Worm (Caenorhabditis elegans): Measurements from ENCODE around the gene F35C11.4.

The F35C11.4 gene

DNA sequence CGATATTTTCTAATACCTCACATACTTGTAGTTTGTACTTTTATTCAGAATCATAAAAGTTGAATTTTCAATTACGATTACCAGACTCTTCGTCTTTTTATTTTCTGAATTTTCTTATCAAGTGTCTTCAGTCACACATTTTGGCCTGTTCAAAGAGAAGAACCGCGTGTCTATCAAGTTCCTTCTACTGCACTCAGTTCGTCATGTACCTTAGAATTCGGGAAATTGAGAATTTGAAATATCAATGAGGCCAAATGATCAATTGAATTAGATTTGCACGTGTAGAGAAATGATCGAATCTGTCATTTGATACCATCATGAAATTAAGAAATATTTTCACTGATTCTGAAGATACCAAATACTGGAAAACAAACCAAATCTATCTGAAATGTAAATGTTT is 14.8 kb downstream of the F35C11.4 start:
- TF ChIP-seq ceh-9 (tag; optimal IDR thresholded peaks at IDR 0.05) = no peak
- TF ChIP-seq gmeb-2 (tag; optimal IDR thresholded peaks at IDR 0.05) = no peak
- no peak for TF ChIP-seq madf-2 (tag; optimal IDR thresholded peaks at IDR 0.05)
- no peak for TF ChIP-seq ceh-31 (tag; optimal IDR thresholded peaks at IDR 0.05)

DNA sequence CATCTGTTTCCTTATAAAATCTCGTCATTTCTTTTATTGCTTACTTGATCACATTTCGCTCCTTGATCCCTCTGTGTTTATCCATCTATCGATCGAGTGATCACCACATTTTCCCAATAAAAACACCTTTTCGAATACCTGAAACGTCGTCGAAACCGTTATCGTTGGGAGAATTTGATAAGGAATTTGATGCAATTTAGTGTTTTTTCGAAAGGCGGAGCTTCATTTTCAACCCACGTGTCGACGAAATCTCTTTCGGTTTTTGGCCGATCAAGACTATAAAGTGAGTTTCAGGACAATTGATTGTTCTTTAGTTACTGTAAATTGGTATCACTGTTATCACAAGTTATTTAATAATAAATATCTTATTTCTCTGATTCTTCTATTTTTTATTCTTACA is 15.8 kb downstream of the F35C11.4 start, which contains the start of gene srdh-1:
srdh-1 (plus strand) TSS at position 43 of the 400 bp plus-strand sequence.
- no peak for TF ChIP-seq ztf-16 (tag; optimal IDR thresholded peaks at IDR 0.05)
- no peak for TF ChIP-seq ref-2 (tag; optimal IDR thresholded peaks at IDR 0.05)
- TF ChIP-seq ahr-1 (tag; optimal IDR thresholded peaks at IDR 0.05) = no peak
- no peak for TF ChIP-seq dve-1 (tag; optimal IDR thresholded peaks at IDR 0.05)
- TF ChIP-seq T23F11.4 (GFP tag; optimal IDR thresholded peaks at IDR 0.05) = no peak
- TF ChIP-seq fkh-10 (GFP tag; optimal IDR thresholded peaks at IDR 0.05) = no peak
- no peak for TF ChIP-seq ceh-48 (tag; optimal IDR thresholded peaks at IDR 0.05)
- no peak for TF ChIP-seq C38D4.7 (GFP tag; optimal IDR thresholded peaks at IDR 0.05)
- no peak for TF ChIP-seq fax-1 (tag; optimal IDR thresholded peaks at IDR 0.05)
- no peak for TF ChIP-seq sox-2 (GFP tag; IDR thresholded peaks at IDR 0.05)
- no peak for TF ChIP-seq ceh-19 (GFP tag; optimal IDR thresholded peaks at IDR 0.05)
- TF ChIP-seq unc-55 (GFP tag; optimal IDR thresholded peaks at IDR 0.05) = no peak
- TF ChIP-seq ets-4 (tag; optimal IDR thresholded peaks at IDR 0.05) = no peak
- TF ChIP-seq nhr-11 (tag; optimal IDR thresholded peaks at IDR 0.05) = no peak
- TF ChIP-seq unc-3 (GFP tag; conservative IDR thresholded peaks at IDR 0.05) = no peak
- TF ChIP-seq unc-3 (tag; optimal IDR thresholded peaks at IDR 0.05) = no peak
- TF ChIP-seq eyg-1 (tag; optimal IDR thresholded peaks at IDR 0.05) = no peak
- TF ChIP-seq ceh-2 (tag; optimal IDR thresholded peaks at IDR 0.05) = no peak
- no peak for TF ChIP-seq mec-3 (tag; optimal IDR thresholded peaks at IDR 0.05; ENCODE audit: borderline replicate concordance)

DNA sequence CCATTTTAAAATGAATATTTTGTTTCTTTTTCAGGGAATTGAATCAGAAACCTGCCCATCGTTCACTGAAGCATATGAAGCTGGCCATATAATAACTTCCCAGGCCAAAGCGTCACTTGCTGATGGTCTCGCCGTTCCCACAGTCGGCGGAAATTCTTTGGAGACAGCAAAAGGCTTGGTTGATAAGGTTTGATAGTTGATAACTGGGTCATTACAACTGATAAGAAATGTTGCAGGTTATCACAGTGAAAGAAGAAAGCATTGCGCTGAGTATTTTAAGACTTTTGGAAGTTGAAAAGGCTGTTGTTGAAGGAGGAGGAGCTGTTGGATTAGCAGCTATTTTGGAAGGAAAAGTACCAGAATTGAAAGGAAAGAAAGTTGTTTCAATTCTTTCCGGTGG is 17.8 kb downstream of the F35C11.4 start:
- no peak for TF ChIP-seq nhr-11 (tag; optimal IDR thresholded peaks at IDR 0.05)
- TF ChIP-seq elt-2 (tag; optimal IDR thresholded peaks at IDR 0.05) = peak; percentile 91

DNA sequence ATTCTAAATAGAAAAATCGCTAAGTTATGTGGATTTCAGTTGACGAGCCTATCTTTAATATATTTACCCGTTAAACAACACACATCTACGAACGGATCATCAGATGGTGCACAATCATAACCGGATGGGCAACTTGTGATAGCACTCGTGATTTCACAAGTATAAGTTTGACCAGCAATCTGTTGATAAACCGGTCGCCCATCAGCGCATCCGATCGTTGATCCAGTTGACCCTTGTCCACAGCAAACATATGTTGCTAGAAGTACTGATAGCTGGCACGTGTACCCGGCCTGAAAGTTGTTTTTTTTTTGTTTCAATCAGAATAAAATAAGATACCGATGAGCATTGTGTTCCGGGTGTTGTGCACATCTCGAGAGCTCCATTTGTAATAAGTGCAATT is 18.9 kb downstream of the F35C11.4 start:
- TF ChIP-seq hlh-8 (tag; optimal IDR thresholded peaks at IDR 0.05) (no peak), nhr-232 (tag; optimal IDR thresholded peaks at IDR 0.05) (no peak), npax-4 (tag; optimal IDR thresholded peaks at IDR 0.05) (no peak), tbx-7 (tag; optimal IDR thresholded peaks at IDR 0.05) (no peak), sdc-2 (tag; optimal IDR thresholded peaks at IDR 0.05) (no peak), ceh-2 (tag; optimal IDR thresholded peaks at IDR 0.05) (no peak), madf-2 (tag; optimal IDR thresholded peaks at IDR 0.05) (no peak), ref-2 (tag; optimal IDR thresholded peaks at IDR 0.05) (no peak), sox-2 (GFP tag; IDR thresholded peaks at IDR 0.05) (no peak), ceh-45 (GFP tag; IDR thresholded peaks at IDR 0.05) (no peak), ceh-30 (tag; optimal IDR thresholded peaks at IDR 0.05) (no peak), nfya-1 (tag; optimal IDR thresholded peaks at IDR 0.05) (no peak), pat-9 (tag; optimal IDR thresholded peaks at IDR 0.05) (no peak), fax-1 (tag; optimal IDR thresholded peaks at IDR 0.05) (no peak), pqm-1 (tag; optimal IDR thresholded peaks at IDR 0.05) (no peak), dmd-4 (tag; optimal IDR thresholded peaks at IDR 0.05; ENCODE audit: borderline replicate concordance) (no peak), sox-4 (tag; optimal IDR thresholded peaks at IDR 0.05) (no peak)

DNA sequence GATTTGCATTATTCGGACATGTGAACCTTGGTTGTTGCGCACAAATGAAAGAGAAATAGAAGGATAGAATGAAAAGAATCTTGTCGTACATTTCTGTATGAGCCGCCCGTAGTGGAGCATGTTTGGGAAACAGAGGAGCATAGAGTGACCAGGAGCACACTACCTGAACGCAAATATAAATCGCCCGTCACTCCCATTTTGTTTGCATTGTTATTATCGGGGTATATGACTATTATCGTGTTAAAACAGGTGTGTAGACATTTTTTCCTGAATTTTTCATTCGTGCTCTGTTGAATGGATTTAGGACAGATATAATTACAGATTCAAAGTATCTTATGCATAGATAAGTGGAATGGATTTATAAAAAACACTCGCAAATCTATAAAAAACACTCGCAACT is 20.5 kb downstream of the F35C11.4 start, which contains the start of gene K01C8.2:
K01C8.2 (minus strand) TSS at position 101 of the 400 bp plus-strand sequence.
- no peak for TF ChIP-seq hlh-15 (tag; optimal IDR thresholded peaks at IDR 0.05)
- no peak for TF ChIP-seq fkh-10 (GFP tag; optimal IDR thresholded peaks at IDR 0.05)
- no peak for TF ChIP-seq hlh-13 (GFP tag; optimal IDR thresholded peaks at IDR 0.05)
- no peak for TF ChIP-seq ceh-19 (GFP tag; optimal IDR thresholded peaks at IDR 0.05)
- no peak for TF ChIP-seq odd-2 (tag; optimal IDR thresholded peaks at IDR 0.05)
- no peak for TF ChIP-seq ceh-34 (tag; optimal IDR thresholded peaks at IDR 0.05)
- no peak for TF ChIP-seq K02D7.2 (tag; optimal IDR thresholded peaks at IDR 0.05)
- no peak for TF ChIP-seq fax-1 (tag; optimal IDR thresholded peaks at IDR 0.05)
- no peak for TF ChIP-seq sox-2 (GFP tag; IDR thresholded peaks at IDR 0.05)
- no peak for TF ChIP-seq ceh-14 (tag; optimal IDR thresholded peaks at IDR 0.05)
- no peak for TF ChIP-seq tbx-7 (tag; optimal IDR thresholded peaks at IDR 0.05)
- TF ChIP-seq madf-2 (tag; optimal IDR thresholded peaks at IDR 0.05) = no peak
- no peak for TF ChIP-seq elt-4 (tag; optimal IDR thresholded peaks at IDR 0.05)
- TF ChIP-seq nhr-11 (tag; optimal IDR thresholded peaks at IDR 0.05) = no peak
- no peak for TF ChIP-seq lim-6 (tag; optimal IDR thresholded peaks at IDR 0.05)
- no peak for TF ChIP-seq eyg-1 (tag; optimal IDR thresholded peaks at IDR 0.05)
- no peak for TF ChIP-seq ceh-24 (tag; optimal IDR thresholded peaks at IDR 0.05)
- no peak for TF ChIP-seq nfya-1 (tag; optimal IDR thresholded peaks at IDR 0.05)
- no peak for TF ChIP-seq ceh-2 (tag; optimal IDR thresholded peaks at IDR 0.05)

Measured in whole organism, late embryonic.